Worm (Caenorhabditis elegans) whole organism, L3 larva: ENCODE results near the gene vab-3.
A peak's percentile ranks its signal among the peaks of the same experiment; 100 is the strongest.

Experiments
- R02D3.7 ChIP-seq: fragments of 150-350 bp; optimal IDR thresholded peaks from 2 replicates; lab custom pipeline; 2014; ENCODE audit warnings: missing biosample characterization, missing genetic modification characterization
- ZK546.5 ChIP-seq: sonication (generic microtip); optimal IDR thresholded peaks from 2 replicates; lab custom pipeline; 2017; ENCODE audit warnings: missing biosample characterization, missing genetic modification characterization
- ama-1 ChIP-seq: fragments of 150-350 bp; optimal IDR thresholded peaks from 2 replicates; lab custom pipeline; 2018
- ceh-16 ChIP-seq: sonication (generic microtip); optimal IDR thresholded peaks from 2 replicates; lab custom pipeline; 2017; ENCODE audit warnings: missing biosample characterization, missing genetic modification characterization
- ceh-28 ChIP-seq: fragments of 150-350 bp; optimal IDR thresholded peaks from 2 replicates; lab custom pipeline; 2014; ENCODE audit warnings: missing biosample characterization, missing genetic modification reagents, missing genetic modification characterization
- ceh-82 ChIP-seq: fragments of 150-350 bp; optimal IDR thresholded peaks from 2 replicates; lab custom pipeline; 2014; ENCODE audit warnings: missing biosample characterization, missing genetic modification characterization
- ceh-9 ChIP-seq: sonication (generic microtip); optimal IDR thresholded peaks from 2 replicates; lab custom pipeline; 2018; ENCODE audit warnings: missing biosample characterization, missing genetic modification characterization
- egl-27 ChIP-seq: sonication (generic microtip); optimal IDR thresholded peaks from 4 replicates; lab custom pipeline; 2017; ENCODE audit warnings: missing biosample characterization, missing genetic modification reagents, missing genetic modification characterization
- egl-5 ChIP-seq: fragments of 150-350 bp; optimal IDR thresholded peaks from 2 replicates; lab custom pipeline; 2017; ENCODE audit warnings: missing biosample characterization, missing genetic modification reagents, missing genetic modification characterization, inconsistent platforms
- elt-2 ChIP-seq: sonication (generic microtip); optimal IDR thresholded peaks from 2 replicates; lab custom pipeline; 2016; ENCODE audit warnings: missing genetic modification reagents, mild to moderate bottlenecking, missing genetic modification characterization, missing compliant biosample characterization
- elt-3 ChIP-seq, 3 experiments: fragments of 150-350 bp in 1 of 3; sonication (generic microtip) in 2 of 3; optimal IDR thresholded peaks; 2 replicates in 2 of 3; 4 replicates in 1 of 3; lab custom pipeline; 2014 to 2017; ENCODE audit warnings: missing biosample characterization in 3 of 3, missing genetic modification characterization in 3 of 3
- eor-1 ChIP-seq, 2 experiments: fragments of 150-350 bp; optimal IDR thresholded peaks; 2 replicates each; lab custom pipeline; 2014 to 2018; ENCODE audit warnings: missing biosample characterization in 2 of 2, missing genetic modification characterization in 2 of 2
- fkh-10 ChIP-seq: sonication (generic microtip); optimal IDR thresholded peaks from 2 replicates; lab custom pipeline; 2017; ENCODE audit warnings: missing biosample characterization, missing genetic modification reagents, missing genetic modification characterization
- fkh-2 ChIP-seq: fragments of 150-350 bp; optimal IDR thresholded peaks from 2 replicates; lab custom pipeline; 2014; ENCODE audit warnings: missing biosample characterization, missing genetic modification reagents, missing genetic modification characterization
- fos-1 ChIP-seq: fragments of 150-350 bp; optimal IDR thresholded peaks from 2 replicates; lab custom pipeline; 2014; ENCODE audit warnings: missing biosample characterization, missing genetic modification characterization
- hmg-11 ChIP-seq: sonication (generic microtip); optimal IDR thresholded peaks from 2 replicates; lab custom pipeline; 2016; ENCODE audit warnings: missing genetic modification characterization, missing compliant biosample characterization
- jun-1 ChIP-seq: fragments of 150-350 bp; optimal IDR thresholded peaks from 2 replicates; lab custom pipeline; 2014; ENCODE audit warnings: missing biosample characterization, missing genetic modification reagents, missing genetic modification characterization
- lin-15B ChIP-seq: fragments of 150-350 bp; optimal IDR thresholded peaks from 2 replicates; lab custom pipeline; 2014; ENCODE audit warnings: missing biosample characterization, missing genetic modification characterization
- lin-39 ChIP-seq: fragments of 150-350 bp; optimal IDR thresholded peaks from 2 replicates; lab custom pipeline; 2018; ENCODE audit warnings: missing biosample characterization, missing genetic modification reagents, missing genetic modification characterization
- lsy-12 ChIP-seq: sonication (generic microtip); optimal IDR thresholded peaks from 2 replicates; lab custom pipeline; 2016; ENCODE audit warnings: mild to moderate bottlenecking, missing genetic modification characterization, missing compliant biosample characterization
- mdl-1 ChIP-seq: fragments of 150-350 bp; optimal IDR thresholded peaks from 2 replicates; lab custom pipeline; 2014; ENCODE audit warnings: missing biosample characterization, missing genetic modification characterization
- mml-1 ChIP-seq: fragments of 150-350 bp; sonication (generic microtip); optimal IDR thresholded peaks from 3 replicates; lab custom pipeline; 2014; ENCODE audit warnings: missing biosample characterization, missing genetic modification characterization
- nfya-1 ChIP-seq: sonication (generic microtip); optimal IDR thresholded peaks from 2 replicates; lab custom pipeline; 2017; ENCODE audit warnings: missing genetic modification characterization, mild to moderate bottlenecking, missing compliant biosample characterization, antibody characterized with exemption, moderate library complexity; ENCODE audit not compliant: insufficient read depth
- nhr-11 ChIP-seq: fragments of 150-350 bp; optimal IDR thresholded peaks from 2 replicates; lab custom pipeline; 2014; ENCODE audit warnings: missing biosample characterization, missing genetic modification characterization
- nhr-12 ChIP-seq: fragments of 150-350 bp; optimal IDR thresholded peaks from 2 replicates; lab custom pipeline; 2014; ENCODE audit warnings: missing biosample characterization, missing genetic modification characterization
- nhr-23 ChIP-seq: fragments of 150-350 bp; optimal IDR thresholded peaks from 2 replicates; lab custom pipeline; 2014; ENCODE audit warnings: missing biosample characterization, missing genetic modification reagents, missing genetic modification characterization
- nhr-237 ChIP-seq: fragments of 150-350 bp; optimal IDR thresholded peaks from 2 replicates; lab custom pipeline; 2014; ENCODE audit warnings: missing biosample characterization, missing genetic modification characterization
- nhr-25 ChIP-seq: sonication (generic microtip); optimal IDR thresholded peaks from 2 replicates; lab custom pipeline; 2017; ENCODE audit warnings: missing biosample characterization, missing genetic modification characterization
- nhr-28 ChIP-seq: fragments of 150-350 bp; optimal IDR thresholded peaks from 2 replicates; lab custom pipeline; 2014; ENCODE audit warnings: missing biosample characterization, missing genetic modification characterization
- nhr-43 ChIP-seq: sonication (generic microtip); optimal IDR thresholded peaks from 2 replicates; lab custom pipeline; 2016; ENCODE audit warnings: mild to moderate bottlenecking, missing genetic modification characterization, missing compliant biosample characterization; ENCODE audit not compliant: poor library complexity, severe bottlenecking
- nhr-67 ChIP-seq: fragments of 150-350 bp; optimal IDR thresholded peaks from 2 replicates; lab custom pipeline; 2014; ENCODE audit warnings: missing biosample characterization, missing genetic modification characterization
- nhr-76 ChIP-seq: fragments of 150-350 bp; sonication (generic microtip); optimal IDR thresholded peaks from 5 replicates; lab custom pipeline; 2014; ENCODE audit warnings: missing biosample characterization, missing genetic modification characterization
- nhr-77 ChIP-seq: fragments of 150-350 bp; optimal IDR thresholded peaks from 2 replicates; lab custom pipeline; 2014; ENCODE audit warnings: missing biosample characterization, missing genetic modification characterization
- pha-4 ChIP-seq: fragments of 150-350 bp; optimal IDR thresholded peaks from 2 replicates; lab custom pipeline; 2014; ENCODE audit warnings: missing biosample characterization, missing genetic modification reagents, missing genetic modification characterization
- pqm-1 ChIP-seq: fragments of 150-350 bp; optimal IDR thresholded peaks from 2 replicates; lab custom pipeline; 2017; ENCODE audit warnings: missing biosample characterization, missing genetic modification characterization, inconsistent platforms
- skn-1 ChIP-seq: fragments of 150-350 bp; optimal IDR thresholded peaks from 2 replicates; lab custom pipeline; 2014; ENCODE audit warnings: missing biosample characterization, missing genetic modification characterization
- snpc-4 ChIP-seq: fragments of 150-350 bp; optimal IDR thresholded peaks from 2 replicates; lab custom pipeline; 2014; ENCODE audit warnings: missing biosample characterization, missing genetic modification characterization
- tbx-2 ChIP-seq: sonication (generic microtip); optimal IDR thresholded peaks from 2 replicates; lab custom pipeline; 2016; ENCODE audit warnings: mild to moderate bottlenecking, missing genetic modification characterization, missing compliant biosample characterization
- unc-39 ChIP-seq: sonication (generic microtip); optimal IDR thresholded peaks from 4 replicates; lab custom pipeline; 2017; ENCODE audit warnings: missing biosample characterization, missing genetic modification characterization
- unc-62 ChIP-seq: fragments of 150-350 bp; sonication (generic microtip); optimal IDR thresholded peaks from 4 replicates; lab custom pipeline; 2014; ENCODE audit warnings: missing biosample characterization, missing genetic modification reagents, missing genetic modification characterization
- zag-1 ChIP-seq: fragments of 150-350 bp; optimal IDR thresholded peaks from 2 replicates; lab custom pipeline; 2014; ENCODE audit warnings: missing biosample characterization, missing genetic modification characterization

vab-3 gene

ce11 chrX:10520185-10520584, 20.5 kb downstream of the vab-3 start:
- TF ChIP-seq nhr-76 (tag; lab: Kevin White, UChicago) (no peak), egl-27 (no peak), nhr-237 (tag; lab: Kevin White, UChicago) (no peak), R02D3.7 (no peak)

ce11 chrX:10521313-10521712, 21.6 kb downstream of the vab-3 start, which contains the start of gene F14F3.4:
Gene F14F3.4 (minus strand): TSS chrX:10521413.
- TF ChIP-seq nhr-11 (tag; lab: Kevin White, UChicago) (no peak), ZK546.5 (tag; lab: Kevin White, UChicago) (no peak), zag-1 (tag; lab: Kevin White, UChicago) (no peak), hmg-11 (no peak), egl-27 (no peak), elt-3 (tag; optimal IDR thresholded peaks at IDR 0.05; lab: Kevin White, UChicago) (no peak), nhr-23 (no peak), ceh-28 (tag; lab: Kevin White, UChicago) (no peak), pqm-1 (tag; lab: Kevin White, UChicago) (no peak), nfya-1 (tag; lab: Kevin White, UChicago) (no peak)

- TF ChIP-seq mml-1 (tag; lab: Kevin White, UChicago) = no peak
- no peak for TF ChIP-seq mdl-1 (tag; lab: Kevin White, UChicago)
- TF ChIP-seq nhr-25 = peak; percentile 92
- no peak for TF ChIP-seq tbx-2 (tag; lab: Kevin White, UChicago)
- TF ChIP-seq egl-5 (tag; lab: Kevin White, UChicago) = no peak
- no peak for TF ChIP-seq pqm-1 (tag; lab: Kevin White, UChicago)
- TF ChIP-seq nhr-237 (tag; lab: Kevin White, UChicago) = no peak
- TF ChIP-seq lin-15B (tag; lab: Kevin White, UChicago) = peak; percentile 35
- no peak for TF ChIP-seq nhr-77 (tag; lab: Kevin White, UChicago)
- TF ChIP-seq fos-1 (tag; lab: Kevin White, UChicago) = no peak
- TF ChIP-seq nfya-1 (tag; lab: Kevin White, UChicago) = peak; percentile 55
- TF ChIP-seq lin-39 (tag; lab: Kevin White, UChicago) = peak; percentile 82
- no peak for TF ChIP-seq ceh-9 (tag; lab: Kevin White, UChicago)
- no peak for TF ChIP-seq eor-1 (tag; optimal IDR thresholded peaks at IDR 0.05; lab: Kevin White, UChicago)
- no peak for TF ChIP-seq elt-3 (tag; optimal IDR thresholded peaks at IDR 0.05; lab: Kevin White, UChicago)
- TF ChIP-seq nhr-43 = peak; percentile 63
- TF ChIP-seq snpc-4 (tag; lab: Kevin White, UChicago) = peak; percentile 68
- TF ChIP-seq hmg-11 = no peak
- no peak for TF ChIP-seq unc-62 (GFP tag; lab: Kevin White, UChicago)
- no peak for TF ChIP-seq ceh-82
- TF ChIP-seq unc-39 (tag; lab: Kevin White, UChicago) = no peak
- TF ChIP-seq nhr-12 (tag; lab: Kevin White, UChicago) = no peak
- no peak for TF ChIP-seq egl-27
- TF ChIP-seq nhr-67 (tag; lab: Kevin White, UChicago) = no peak
- TF ChIP-seq jun-1 (tag; lab: Kevin White, UChicago) = peak; percentile 49
- TF ChIP-seq zag-1 (tag; lab: Kevin White, UChicago) = no peak
- peak; percentile 52 for TF ChIP-seq pha-4 (tag; lab: Kevin White, UChicago)
- no peak for TF ChIP-seq ama-1 (lab: Kevin White, UChicago)
- TF ChIP-seq elt-2 = no peak
- TF ChIP-seq ceh-16 (tag; lab: Kevin White, UChicago) = no peak
- no peak for TF ChIP-seq fkh-10
- no peak for TF ChIP-seq nhr-28 (tag; lab: Kevin White, UChicago)
- TF ChIP-seq lsy-12 (tag; lab: Kevin White, UChicago) = peak; percentile 0
- peak; percentile 42 for TF ChIP-seq ceh-28 (tag; lab: Kevin White, UChicago)
- no peak for TF ChIP-seq fkh-2 (tag; lab: Kevin White, UChicago)
- no peak for TF ChIP-seq skn-1 (tag; lab: Kevin White, UChicago)
- TF ChIP-seq nhr-23 = peak; percentile 18
- no peak for TF ChIP-seq nhr-76 (tag; lab: Kevin White, UChicago)
These were observed 24.8 kb downstream of the vab-3 start, which contains the start of the genes mboa-7 and git-1 for ce11 chrX:10524483-10524948. Gene mboa-7 (minus strand): TSS chrX:10524565. Gene git-1 (plus strand): TSS chrX:10524898.
